Worm (Caenorhabditis elegans): ENCODE results near the gene M03B6.3.

- TF ChIP-seq nhr-84 (tag; optimal IDR thresholded peaks at IDR 0.05) (no peak), fkh-10 (GFP tag; optimal IDR thresholded peaks at IDR 0.05) (no peak), egl-27 (tag; optimal IDR thresholded peaks at IDR 0.05) (no peak), dpl-1 (GFP tag; optimal IDR thresholded peaks at IDR 0.05) (no peak), elt-3 (tag; optimal IDR thresholded peaks at IDR 0.05) (no peak), unc-62 (GFP tag; optimal IDR thresholded peaks at IDR 0.05) (no peak), fkh-4 (tag; optimal IDR thresholded peaks at IDR 0.05; ENCODE audit: borderline replicate concordance) (no peak), mep-1 (tag; optimal IDR thresholded peaks at IDR 0.05) (no peak)
These were observed 17.8 kb upstream of the M03B6.3 start for ce11 chrX:13881760-13882369.
